Fruit fly (Drosophila melanogaster) whole organism, embryonic: ENCODE results near the gene dmrt93B.

ENCODE experiments used
- Asciz ChIP-seq: fragments of 200-800 bp; sonication (Bioruptor generic); optimal IDR thresholded peaks from 2 replicates; lab custom pipeline; 2017; ENCODE audit warnings: missing biosample characterization, mild to moderate bottlenecking, missing genetic modification characterization, missing genetic modification reagents
- CG1024 ChIP-seq: fragments of 200-800 bp; sonication (Bioruptor generic); IDR thresholded peaks from 2 replicates; pipeline ENCODE4 v1.3.6; 2022; ENCODE audit warnings: missing biosample characterization, missing genetic modification characterization
- CG10462 ChIP-seq: fragments of 200-800 bp; sonication (Bioruptor generic); optimal IDR thresholded peaks from 2 replicates; lab custom pipeline; 2016; ENCODE audit warnings: missing biosample characterization, missing genetic modification characterization
- CG10543 ChIP-seq: fragments of 200-800 bp; sonication (Bioruptor generic); optimal IDR thresholded peaks from 3 replicates; lab custom pipeline; 2017; ENCODE audit warnings: missing biosample characterization, mild to moderate bottlenecking, missing genetic modification characterization, moderate library complexity
- CG10654 ChIP-seq: fragments of 200-800 bp; sonication (Bioruptor generic); optimal IDR thresholded peaks from 2 replicates; lab custom pipeline; 2016; ENCODE audit warnings: missing biosample characterization, missing genetic modification characterization
- CG11085 ChIP-seq: fragments of 200-800 bp; sonication (Bioruptor generic); IDR thresholded peaks from 2 replicates; pipeline ENCODE4 v1.3.6; 2022; ENCODE audit warnings: missing biosample characterization, missing genetic modification characterization
- CG11695 ChIP-seq: fragments of 200-800 bp; sonication (Bioruptor generic); IDR thresholded peaks from 3 replicates; pipeline ENCODE4 v1.3.6; 2022; ENCODE audit warnings: missing biosample characterization, missing genetic modification characterization
- CG13287 ChIP-seq: fragments of 200-800 bp; sonication (Bioruptor generic); IDR thresholded peaks from 2 replicates; pipeline ENCODE4 v1.3.6; 2022; ENCODE audit warnings: missing biosample characterization, missing genetic modification characterization; ENCODE audit not compliant: partially characterized antibody
- CG14667 ChIP-seq: fragments of 200-800 bp; sonication (Bioruptor generic); IDR thresholded peaks from 2 replicates; pipeline ENCODE4 v1.3.6; 2022; ENCODE audit warnings: missing biosample characterization, missing genetic modification characterization
- CG17361 ChIP-seq: fragments of 200-800 bp; sonication (Bioruptor generic); IDR thresholded peaks from 3 replicates; pipeline ENCODE4 v1.3.6; 2022; ENCODE audit warnings: missing biosample characterization, missing genetic modification characterization
- CG18476 ChIP-seq: fragments of 200-800 bp; sonication (Bioruptor generic); optimal IDR thresholded peaks from 2 replicates; lab custom pipeline; 2016; ENCODE audit warnings: missing biosample characterization, mild to moderate bottlenecking, missing genetic modification characterization
- CG2129 ChIP-seq: fragments of 200-800 bp; sonication (Bioruptor generic); IDR thresholded peaks from 2 replicates; pipeline ENCODE4 v1.3.6; 2022; ENCODE audit warnings: missing biosample characterization, missing genetic modification characterization; ENCODE audit not compliant: partially characterized antibody
- CG30431 ChIP-seq: fragments of 200-800 bp; sonication (Bioruptor generic); optimal IDR thresholded peaks from 2 replicates; lab custom pipeline; 2017; ENCODE audit warnings: missing biosample characterization, missing genetic modification characterization
- CG31365 ChIP-seq: fragments of 200-800 bp; sonication (Bioruptor generic); optimal IDR thresholded peaks from 2 replicates; lab custom pipeline; 2018; ENCODE audit warnings: missing biosample characterization, mild to moderate bottlenecking, missing genetic modification characterization
- CG3847 ChIP-seq: fragments of 200-800 bp; sonication (Bioruptor generic); IDR thresholded peaks from 2 replicates; pipeline ENCODE4 v1.3.6; 2022; ENCODE audit warnings: missing biosample characterization, missing genetic modification characterization
- CG9215 ChIP-seq: fragments of 200-800 bp; sonication (Bioruptor generic); IDR thresholded peaks from 2 replicates; pipeline ENCODE4 v1.3.6; 2022; ENCODE audit warnings: missing biosample characterization, missing genetic modification characterization
- CG9797 ChIP-seq: fragments of 200-800 bp; sonication (Bioruptor generic); optimal IDR thresholded peaks from 3 replicates; lab custom pipeline; 2018; ENCODE audit warnings: missing biosample characterization, mild to moderate bottlenecking, missing genetic modification characterization
- CG9876 ChIP-seq: fragments of 200-800 bp; sonication (Bioruptor generic); optimal IDR thresholded peaks from 2 replicates; lab custom pipeline; 2016; ENCODE audit warnings: missing biosample characterization, missing genetic modification characterization
- CG9932 ChIP-seq: fragments of 200-800 bp; sonication (Bioruptor generic); IDR thresholded peaks from 2 replicates; pipeline ENCODE4 v1.3.6; 2022; ENCODE audit warnings: missing biosample characterization, missing genetic modification characterization
- CTCF ChIP-seq: fragments of 200-800 bp; sonication (Bioruptor generic); optimal IDR thresholded peaks from 2 replicates; lab custom pipeline; 2017; ENCODE audit warnings: missing biosample characterization, mild to moderate bottlenecking, missing genetic modification characterization, moderate library complexity
- Deaf1 ChIP-seq: fragments of 200-800 bp; optimal IDR thresholded peaks from 3 replicates; lab custom pipeline; 2019; ENCODE audit warnings: missing biosample characterization, mild to moderate bottlenecking, missing genetic modification characterization, moderate library complexity
- Dek ChIP-seq: fragments of 200-800 bp; sonication (Bioruptor generic); optimal IDR thresholded peaks from 3 replicates; lab custom pipeline; 2019; ENCODE audit warnings: missing biosample characterization, mild to moderate bottlenecking, missing genetic modification characterization, moderate library complexity
- Dip2 ChIP-seq: fragments of 200-800 bp; sonication (Bioruptor generic); IDR thresholded peaks from 2 replicates; pipeline ENCODE4 v1.3.6; 2022; ENCODE audit warnings: missing biosample characterization, missing genetic modification characterization
- Dll ChIP-seq: fragments of 200-800 bp; sonication (Bioruptor generic); IDR thresholded peaks from 4 replicates; pipeline ENCODE4 v1.3.6; 2022; ENCODE audit warnings: missing biosample characterization, missing genetic modification characterization; ENCODE audit not compliant: partially characterized antibody
- H2.0 ChIP-seq: fragments of 200-800 bp; sonication (Bioruptor generic); IDR thresholded peaks from 2 replicates; pipeline ENCODE4 v1.3.6; 2022; ENCODE audit warnings: missing biosample characterization, missing genetic modification characterization
- HLH4C ChIP-seq: fragments of 200-800 bp; sonication (Bioruptor generic); IDR thresholded peaks from 3 replicates; pipeline ENCODE4 v1.3.6; 2022; ENCODE audit warnings: missing biosample characterization, missing genetic modification characterization; ENCODE audit not compliant: partially characterized antibody
- Hr3 ChIP-seq: fragments of 200-800 bp; sonication (Bioruptor generic); optimal IDR thresholded peaks from 3 replicates; lab custom pipeline; 2016; ENCODE audit warnings: missing biosample characterization, missing genetic modification characterization
- Hr78 ChIP-seq, 2 experiments: fragments of 200-800 bp in 1 of 2; fragments of >200 bp in 1 of 2; sonication (Bioruptor generic) in 1 of 2; optimal IDR thresholded peaks; 2 replicates each; lab custom pipeline; 2017 to 2019; ENCODE audit warnings: missing biosample characterization in 2 of 2, missing genetic modification characterization in 2 of 2, mild to moderate bottlenecking in 1 of 2, moderate library complexity in 1 of 2
- MBD-R2 ChIP-seq: fragments of 200-800 bp; sonication (Bioruptor generic); IDR thresholded peaks from 2 replicates; pipeline ENCODE4 v1.3.6; 2022; ENCODE audit warnings: missing biosample characterization, missing genetic modification characterization
- Mes4 ChIP-seq: fragments of 200-800 bp; sonication (Bioruptor generic); optimal IDR thresholded peaks from 2 replicates; lab custom pipeline; 2016; ENCODE audit warnings: missing biosample characterization, missing genetic modification characterization
- Oli ChIP-seq: fragments of 200-800 bp; sonication (Bioruptor generic); optimal IDR thresholded peaks from 2 replicates; lab custom pipeline; 2018; ENCODE audit warnings: missing biosample characterization, mild to moderate bottlenecking, missing genetic modification characterization, moderate library complexity
- Six4 ChIP-seq: fragments of 200-800 bp; sonication (Bioruptor generic); optimal IDR thresholded peaks from 2 replicates; lab custom pipeline; 2016; ENCODE audit warnings: missing biosample characterization, missing genetic modification characterization
- bigmax ChIP-seq: fragments of 200-800 bp; sonication (Bioruptor generic); optimal IDR thresholded peaks from 2 replicates; lab custom pipeline; 2018; ENCODE audit warnings: missing biosample characterization, mild to moderate bottlenecking, missing genetic modification characterization
- chn ChIP-seq: fragments of 200-800 bp; sonication (Bioruptor generic); optimal IDR thresholded peaks from 2 replicates; lab custom pipeline; 2016; ENCODE audit warnings: missing biosample characterization, missing genetic modification characterization
- crol ChIP-seq: fragments of 200-800 bp; sonication (Bioruptor generic); IDR thresholded peaks from 2 replicates; pipeline ENCODE4 v1.3.6; 2022; ENCODE audit warnings: missing biosample characterization, missing genetic modification characterization
- ewg ChIP-seq: fragments of 200-800 bp; sonication (Bioruptor generic); optimal IDR thresholded peaks from 3 replicates; lab custom pipeline; 2017; ENCODE audit warnings: mild to moderate bottlenecking, missing biosample characterization, missing genetic modification reagents, missing genetic modification characterization
- kay ChIP-seq: fragments of 200-800 bp; sonication (Bioruptor generic); optimal IDR thresholded peaks from 2 replicates; lab custom pipeline; 2016; ENCODE audit warnings: missing biosample characterization, missing genetic modification characterization
- lmd ChIP-seq: fragments of 200-800 bp; sonication (Bioruptor generic); IDR thresholded peaks from 2 replicates; pipeline ENCODE4 v1.3.6; 2022; ENCODE audit warnings: missing biosample characterization, missing genetic modification characterization
- onecut ChIP-seq: fragments of 200-800 bp; sonication (Bioruptor generic); IDR thresholded peaks from 2 replicates; pipeline ENCODE4 v1.3.6; 2022; ENCODE audit warnings: missing biosample characterization, missing genetic modification characterization
- otp ChIP-seq: fragments of 200-800 bp; sonication (Bioruptor generic); IDR thresholded peaks from 3 replicates; pipeline ENCODE4, ENCODE4 v1.3.6; 2022; ENCODE audit warnings: missing biosample characterization, missing genetic modification characterization
- pnt ChIP-seq: fragments of 200-800 bp; sonication (Bioruptor generic); optimal IDR thresholded peaks from 3 replicates; lab custom pipeline; 2016; ENCODE audit warnings: missing biosample characterization, missing genetic modification characterization
- prd ChIP-seq, 3 experiments: fragments of >200 bp in 2 of 3; fragments of 200-800 bp in 1 of 3; sonication (Bioruptor generic) in 1 of 3; optimal IDR thresholded peaks in 2 of 3; IDR thresholded peaks in 1 of 3; 2 replicates in 2 of 3; 3 replicates in 1 of 3; pipeline versions ENCODE4 v1.3.6 to Lab custom; 2017 to 2022; ENCODE audit warnings: missing biosample characterization in 1 of 3, missing genetic modification characterization in 1 of 3
- ranshi ChIP-seq: fragments of 200-800 bp; sonication (Bioruptor generic); IDR thresholded peaks from 2 replicates; pipeline ENCODE4 v1.3.6; 2022; ENCODE audit warnings: missing biosample characterization, missing genetic modification characterization
- row ChIP-seq: fragments of 200-800 bp; sonication (Bioruptor generic); IDR thresholded peaks from 3 replicates; pipeline ENCODE4 v1.3.6; 2022; ENCODE audit warnings: missing biosample characterization, missing genetic modification characterization
- sisA ChIP-seq: fragments of 200-800 bp; sonication (Bioruptor generic); IDR thresholded peaks from 2 replicates; pipeline ENCODE4 v1.3.6; 2022; ENCODE audit warnings: missing biosample characterization, missing genetic modification characterization
- stc ChIP-seq: fragments of 200-800 bp; sonication (Bioruptor generic); IDR thresholded peaks from 2 replicates; pipeline ENCODE4 v1.3.6; 2022; ENCODE audit warnings: missing biosample characterization, missing genetic modification characterization
- stwl ChIP-seq: fragments of 200-800 bp; sonication (Bioruptor generic); optimal IDR thresholded peaks from 3 replicates; lab custom pipeline; 2018; ENCODE audit warnings: missing biosample characterization, mild to moderate bottlenecking, missing genetic modification characterization, moderate library complexity
- tin ChIP-seq: fragments of 200-800 bp; sonication (Bioruptor generic); optimal IDR thresholded peaks from 3 replicates; lab custom pipeline; 2016; ENCODE audit warnings: missing biosample characterization, missing genetic modification characterization
- toy ChIP-seq: fragments of 200-800 bp; sonication (Bioruptor generic); IDR thresholded peaks from 2 replicates; pipeline ENCODE4 v1.3.6; 2022; ENCODE audit warnings: missing biosample characterization, missing genetic modification characterization
- zen ChIP-seq: fragments of 200-800 bp; sonication (Bioruptor generic); optimal IDR thresholded peaks from 3 replicates; lab custom pipeline; 2018; ENCODE audit warnings: missing biosample characterization, mild to moderate bottlenecking, missing genetic modification characterization, moderate library complexity

Gene dmrt93B

dm6 chr3R:21101453-21102214 is 27.8 kb downstream of the dmrt93B start, which contains the start of the genes CG7044 and Tbc1d22 (continued):
- TF ChIP-seq stc (GFP tag; lab: Robert Waterston, UW) (no peak), toy (GFP tag; lab: Robert Waterston, UW) (no peak), MBD-R2 (GFP tag; lab: Robert Waterston, UW) (peak; percentile 63), chn (GFP tag; lab: Kevin White, UChicago) (peak; percentile 55), tin (peak; percentile 51), CG17361 (GFP tag; lab: Robert Waterston, UW) (peak; percentile 90), stwl (tag; lab: Kevin White, UChicago) (peak; percentile 37), CG31365 (tag; lab: Kevin White, UChicago) (no peak), ranshi (GFP tag; lab: Robert Waterston, UW) (peak; percentile 3; the same call in 1 of the 2 replicates), CG9876 (GFP tag; lab: Kevin White, UChicago) (no peak), CG11085 (GFP tag; lab: Robert Waterston, UW) (no peak), CG10543 (no peak), CG10654 (peak; percentile 0), CTCF (GFP tag; lab: Kevin White, UChicago) (no peak), CG11695 (GFP tag; lab: Robert Waterston, UW) (no peak), Six4 (GFP tag; lab: Kevin White, UChicago) (peak; percentile 6), CG2129 (no peak), bigmax (no peak), H2.0 (GFP tag; lab: Robert Waterston, UW) (peak; percentile 30; the same call in 1 of the 2 replicates), Oli (tag; lab: Kevin White, UChicago) (peak; percentile 51), otp (no peak), CG10462 (GFP tag; lab: Kevin White, UChicago) (peak; percentile 1), CG13287 (GFP tag; lab: Robert Waterston, UW) (0 out of 2 replicates have a peak, but pooled peaks have one; percentile 7), CG3847 (peak; percentile 36; the same call in 1 of the 2 replicates), Dll (GFP tag; lab: Robert Waterston, UW) (peak; percentile 50; the same call in 1 of the 4 replicates), onecut (no peak), CG14667 (GFP tag; lab: Robert Waterston, UW) (no peak; the same call in 1 of the 2 replicates), prd (optimal IDR thresholded peaks at IDR 0.05; lab: Kevin White, UChicago) (no peak), prd (GFP tag; IDR thresholded peaks at IDR 0.05; lab: Robert Waterston, UW) (peak; percentile 57; the same call in 2 of the 3 replicates), row (peak; percentile 91), Mes4 (GFP tag; lab: Kevin White, UChicago) (no peak), CG9215 (GFP tag; lab: Robert Waterston, UW) (peak; percentile 50; the same call in 1 of the 2 replicates), pnt (peak; percentile 43), Hr3 (GFP tag; lab: Kevin White, UChicago) (peak; percentile 69), HLH4C (GFP tag; lab: Robert Waterston, UW) (no peak), CG1024 (GFP tag; lab: Robert Waterston, UW) (no peak), ewg (GFP tag; lab: Kevin White, UChicago) (peak; percentile 15), Deaf1 (tag; lab: Kevin White, UChicago) (no peak), zen (tag; lab: Kevin White, UChicago) (peak; percentile 24), Dip2 (GFP tag; lab: Robert Waterston, UW) (no peak), CG30431 (GFP tag; lab: Kevin White, UChicago) (no peak), kay (GFP tag; lab: Kevin White, UChicago) (no peak), sisA (GFP tag; lab: Robert Waterston, UW) (peak; percentile 54; the same call in 1 of the 2 replicates), CG9932 (GFP tag; lab: Robert Waterston, UW) (peak; percentile 60), Dek (peak; percentile 60), CG18476 (peak; percentile 19), Asciz (GFP tag; lab: Kevin White, UChicago) (no peak), lmd (GFP tag; lab: Robert Waterston, UW) (peak; percentile 56), CG9797 (GFP tag; lab: Kevin White, UChicago) (peak; percentile 66), crol (GFP tag; lab: Robert Waterston, UW) (no peak), Hr78 (GFP tag; optimal IDR thresholded peaks at IDR 0.05; lab: Kevin White, UChicago) (no peak)
